Fruit fly (Drosophila melanogaster) whole organism, embryonic: Measurements from ENCODE around the gene Syp.

Experiments used
- Blimp-1 ChIP-seq: fragments of 200-800 bp; sonication (Bioruptor generic); optimal IDR thresholded peaks from 3 replicates; lab custom pipeline; 2018; ENCODE audit warnings: missing biosample characterization, missing genetic modification characterization, mild to moderate bottlenecking, moderate library complexity, missing genetic modification reagents
- Bteb2 ChIP-seq: fragments of 200-800 bp; sonication (Bioruptor generic); optimal IDR thresholded peaks from 2 replicates; lab custom pipeline; 2016; ENCODE audit warnings: missing biosample characterization, missing genetic modification characterization
- CG10321 ChIP-seq: fragments of 200-800 bp; sonication (Bioruptor generic); IDR thresholded peaks from 2 replicates; pipeline ENCODE4 v1.3.6; 2022; ENCODE audit warnings: missing biosample characterization, missing genetic modification characterization
- CG11085 ChIP-seq: fragments of 200-800 bp; sonication (Bioruptor generic); IDR thresholded peaks from 2 replicates; pipeline ENCODE4 v1.3.6; 2022; ENCODE audit warnings: missing biosample characterization, missing genetic modification characterization
- CG12299 ChIP-seq: fragments of 200-800 bp; sonication (Bioruptor generic); optimal IDR thresholded peaks from 2 replicates; lab custom pipeline; 2018; ENCODE audit warnings: missing biosample characterization, mild to moderate bottlenecking, missing genetic modification characterization
- CG13287 ChIP-seq: fragments of 200-800 bp; sonication (Bioruptor generic); IDR thresholded peaks from 2 replicates; pipeline ENCODE4 v1.3.6; 2022; ENCODE audit warnings: missing biosample characterization, missing genetic modification characterization; ENCODE audit not compliant: partially characterized antibody
- CG18619 ChIP-seq: fragments of 200-800 bp; sonication (Bioruptor generic); optimal IDR thresholded peaks from 3 replicates; lab custom pipeline; 2017; ENCODE audit warnings: missing biosample characterization, mild to moderate bottlenecking, missing genetic modification characterization
- CG31224 ChIP-seq: fragments of 200-800 bp; sonication (Bioruptor generic); IDR thresholded peaks from 2 replicates; pipeline ENCODE4 v1.3.6; 2022; ENCODE audit warnings: missing biosample characterization, missing genetic modification characterization
- CG32532 ChIP-seq: fragments of 200-800 bp; sonication (Bioruptor generic); IDR thresholded peaks from 2 replicates; pipeline ENCODE4 v1.3.6; 2022; ENCODE audit warnings: missing biosample characterization, missing genetic modification characterization
- CG34224 ChIP-seq: fragments of 200-800 bp; sonication (Bioruptor generic); IDR thresholded peaks from 3 replicates; pipeline ENCODE4 v1.3.6; 2022; ENCODE audit warnings: missing biosample characterization, missing genetic modification characterization; ENCODE audit not compliant: partially characterized antibody
- CG4360 ChIP-seq: fragments of 200-800 bp; sonication (Bioruptor generic); IDR thresholded peaks from 2 replicates; pipeline ENCODE4 v1.3.6; 2022; ENCODE audit warnings: missing biosample characterization, missing genetic modification characterization
- CG43689 ChIP-seq: fragments of 200-800 bp; sonication (Bioruptor generic); IDR thresholded peaks from 2 replicates; pipeline ENCODE4 v1.3.6; 2022; ENCODE audit warnings: missing biosample characterization, missing genetic modification characterization
- CG4854 ChIP-seq: fragments of 200-800 bp; sonication (Bioruptor generic); optimal IDR thresholded peaks from 2 replicates; lab custom pipeline; 2016; ENCODE audit warnings: missing biosample characterization, missing genetic modification characterization, inconsistent platforms
- CG6272 ChIP-seq: fragments of 200-800 bp; sonication (Bioruptor generic); IDR thresholded peaks from 2 replicates; pipeline ENCODE4 v1.3.6; 2022; ENCODE audit warnings: missing biosample characterization, missing genetic modification characterization
- CG6654 ChIP-seq: fragments of 200-800 bp; sonication (Bioruptor generic); optimal IDR thresholded peaks from 2 replicates; lab custom pipeline; 2017; ENCODE audit warnings: missing biosample characterization, mild to moderate bottlenecking, missing genetic modification characterization
- CG6854 ChIP-seq: fragments of 200-800 bp; sonication (Bioruptor generic); optimal IDR thresholded peaks from 3 replicates; lab custom pipeline; 2017; ENCODE audit warnings: missing biosample characterization, mild to moderate bottlenecking, missing genetic modification characterization
- CG7928 ChIP-seq: fragments of 200-800 bp; sonication (Bioruptor generic); optimal IDR thresholded peaks from 2 replicates; lab custom pipeline; 2017; ENCODE audit warnings: missing biosample characterization, mild to moderate bottlenecking, missing genetic modification characterization
- CG8359 ChIP-seq: fragments of 200-800 bp; sonication (Bioruptor generic); optimal IDR thresholded peaks from 2 replicates; lab custom pipeline; 2017; ENCODE audit warnings: missing biosample characterization, mild to moderate bottlenecking, missing genetic modification characterization, borderline replicate concordance
- CG9797 ChIP-seq: fragments of 200-800 bp; sonication (Bioruptor generic); optimal IDR thresholded peaks from 3 replicates; lab custom pipeline; 2018; ENCODE audit warnings: missing biosample characterization, mild to moderate bottlenecking, missing genetic modification characterization
- D19B ChIP-seq: fragments of 200-800 bp; sonication (Bioruptor generic); optimal IDR thresholded peaks from 2 replicates; lab custom pipeline; 2017; ENCODE audit warnings: missing biosample characterization, mild to moderate bottlenecking, missing genetic modification characterization
- Doc3 ChIP-seq: fragments of 200-800 bp; sonication (Bioruptor generic); IDR thresholded peaks from 3 replicates; pipeline ENCODE4 v1.3.6; 2022; ENCODE audit warnings: missing biosample characterization, missing genetic modification characterization; ENCODE audit not compliant: partially characterized antibody
- E2f1 ChIP-seq: fragments of 200-800 bp; sonication (Bioruptor generic); IDR thresholded peaks from 2 replicates; pipeline ENCODE4 v1.3.6; 2022; ENCODE audit warnings: missing biosample characterization, missing genetic modification characterization
- Hsf ChIP-seq: fragments of 200-800 bp; sonication (Bioruptor generic); optimal IDR thresholded peaks from 3 replicates; lab custom pipeline; 2016; ENCODE audit warnings: missing biosample characterization, missing genetic modification characterization
- Mes4 ChIP-seq: fragments of 200-800 bp; sonication (Bioruptor generic); optimal IDR thresholded peaks from 2 replicates; lab custom pipeline; 2016; ENCODE audit warnings: missing biosample characterization, missing genetic modification characterization
- Mrtf ChIP-seq: fragments of 200-800 bp; sonication (Bioruptor generic); IDR thresholded peaks from 3 replicates; pipeline ENCODE4 v1.3.6; 2022; ENCODE audit warnings: missing biosample characterization, missing genetic modification characterization
- Pdp1 ChIP-seq, 2 experiments: fragments of 200-800 bp; sonication (Bioruptor generic); optimal IDR thresholded peaks; 3 replicates each; lab custom pipeline; 2016; ENCODE audit warnings: missing biosample characterization in 2 of 2, missing genetic modification characterization in 2 of 2, mild to moderate bottlenecking in 1 of 2, moderate library complexity in 1 of 2
- Rx ChIP-seq: fragments of 200-800 bp; sonication (Bioruptor generic); IDR thresholded peaks from 2 replicates; pipeline ENCODE4 v1.3.6; 2022; ENCODE audit warnings: missing biosample characterization, missing genetic modification characterization
- Sin3A ChIP-seq: fragments of >200 bp; optimal IDR thresholded peaks from 2 replicates; lab custom pipeline; 2018
- Sry-β ChIP-seq: fragments of 200-800 bp; sonication (Bioruptor generic); optimal IDR thresholded peaks from 2 replicates; lab custom pipeline; 2018; ENCODE audit warnings: missing biosample characterization, mild to moderate bottlenecking, missing genetic modification characterization, moderate library complexity
- Tbp ChIP-seq: fragments of >200 bp; optimal IDR thresholded peaks from 2 replicates; lab custom pipeline; 2018; ENCODE audit warnings: missing biosample characterization, missing genetic modification characterization
- ara ChIP-seq: fragments of 200-800 bp; sonication (Bioruptor generic); IDR thresholded peaks from 2 replicates; pipeline ENCODE4 v1.3.6; 2022; ENCODE audit warnings: missing biosample characterization, missing genetic modification characterization
- ase ChIP-seq: fragments of 200-800 bp; sonication (Bioruptor generic); IDR thresholded peaks from 3 replicates; pipeline ENCODE4 v1.3.6; 2022; ENCODE audit warnings: missing biosample characterization, missing genetic modification characterization
- ash1 ChIP-seq: fragments of 200-800 bp; sonication (Bioruptor generic); optimal IDR thresholded peaks from 2 replicates; lab custom pipeline; 2018; ENCODE audit warnings: missing biosample characterization, mild to moderate bottlenecking, missing genetic modification characterization
- bsh ChIP-seq, 2 experiments: fragments of 200-800 bp; sonication (Bioruptor generic); optimal IDR thresholded peaks; 2 replicates each; lab custom pipeline; 2017 to 2018; ENCODE audit warnings: mild to moderate bottlenecking in 2 of 2, missing biosample characterization in 2 of 2, missing genetic modification characterization in 2 of 2, moderate library complexity in 1 of 2
- da ChIP-seq: fragments of 200-800 bp; sonication (Bioruptor generic); optimal IDR thresholded peaks from 2 replicates; lab custom pipeline; 2016; ENCODE audit warnings: missing biosample characterization, missing genetic modification characterization
- dpn ChIP-seq, 2 experiments: fragments of 200-800 bp; sonication (Bioruptor generic); optimal IDR thresholded peaks; 3 replicates each; lab custom pipeline; 2016; ENCODE audit warnings: missing biosample characterization in 2 of 2, missing genetic modification characterization in 2 of 2
- en ChIP-seq: fragments of 200-800 bp; sonication (Bioruptor generic); optimal IDR thresholded peaks from 2 replicates; lab custom pipeline; 2016; ENCODE audit warnings: missing biosample characterization, missing genetic modification characterization
- fd102C ChIP-seq: fragments of 200-800 bp; sonication (Bioruptor generic); optimal IDR thresholded peaks from 2 replicates; lab custom pipeline; 2018; ENCODE audit warnings: missing biosample characterization, mild to moderate bottlenecking, missing genetic modification characterization, moderate library complexity
- gcm2 ChIP-seq: fragments of 200-800 bp; sonication (Bioruptor generic); optimal IDR thresholded peaks from 2 replicates; lab custom pipeline; 2016; ENCODE audit warnings: missing biosample characterization, missing genetic modification characterization
- hb ChIP-seq: fragments of 200-800 bp; sonication (Bioruptor generic); IDR thresholded peaks from 3 replicates; pipeline ENCODE4 v1.3.6; 2022; ENCODE audit warnings: missing biosample characterization, missing genetic modification characterization; ENCODE audit not compliant: partially characterized antibody
- knrl ChIP-seq: fragments of 200-800 bp; sonication (Bioruptor generic); IDR thresholded peaks from 3 replicates; pipeline ENCODE4 v1.3.6; 2022; ENCODE audit warnings: missing biosample characterization, missing genetic modification characterization; ENCODE audit not compliant: partially characterized antibody
- lab ChIP-seq: fragments of 200-800 bp; sonication (Bioruptor generic); optimal IDR thresholded peaks from 3 replicates; lab custom pipeline; 2017; ENCODE audit warnings: missing biosample characterization, missing genetic modification characterization, mild to moderate bottlenecking, moderate library complexity, missing genetic modification reagents
- lmd ChIP-seq: fragments of 200-800 bp; sonication (Bioruptor generic); IDR thresholded peaks from 2 replicates; pipeline ENCODE4 v1.3.6; 2022; ENCODE audit warnings: missing biosample characterization, missing genetic modification characterization
- pb ChIP-seq: fragments of 200-800 bp; sonication (Bioruptor generic); optimal IDR thresholded peaks from 3 replicates; lab custom pipeline; 2016; ENCODE audit warnings: missing biosample characterization, missing genetic modification characterization
- pita ChIP-seq: fragments of 200-800 bp; sonication (Bioruptor generic); optimal IDR thresholded peaks from 2 replicates; lab custom pipeline; 2017; ENCODE audit warnings: missing biosample characterization, mild to moderate bottlenecking, missing genetic modification characterization
- sens ChIP-seq: fragments of 200-800 bp; sonication (Bioruptor generic); peaks from one replicate; lab custom pipeline; 2016; ENCODE audit warnings: missing biosample characterization, missing genetic modification characterization
- sim ChIP-seq: fragments of 200-800 bp; sonication (Bioruptor generic); IDR thresholded peaks from 2 replicates; pipeline ENCODE4 v1.3.6; 2022; ENCODE audit warnings: missing biosample characterization, missing genetic modification characterization
- so ChIP-seq: fragments of 200-800 bp; sonication (Bioruptor generic); IDR thresholded peaks from 3 replicates; pipeline ENCODE4 v1.3.6; 2022; ENCODE audit warnings: missing biosample characterization, missing genetic modification characterization
- vnd ChIP-seq: fragments of 200-800 bp; sonication (Bioruptor generic); IDR thresholded peaks from 3 replicates; pipeline ENCODE4 v1.3.6; 2022; ENCODE audit warnings: missing biosample characterization, missing genetic modification characterization; ENCODE audit not compliant: partially characterized antibody
- zen ChIP-seq: fragments of 200-800 bp; sonication (Bioruptor generic); optimal IDR thresholded peaks from 3 replicates; lab custom pipeline; 2018; ENCODE audit warnings: missing biosample characterization, mild to moderate bottlenecking, missing genetic modification characterization, moderate library complexity

The Syp gene

dm6 chr3R:20821815-20822375 lies 65.4 kb downstream of the Syp start, which contains the start of the genes CG17271 and RpS20 (continued):
- peak; percentile 95 to 97 for TF ChIP-seq dpn (GFP tag; optimal IDR thresholded peaks at IDR 0.05; lab: Kevin White, UChicago)
- TF ChIP-seq CG6272 (GFP tag; lab: Robert Waterston, UW): peak; percentile 90
- peak; percentile 88 for TF ChIP-seq gcm2 (GFP tag; lab: Kevin White, UChicago)
- peak; percentile 66 for TF ChIP-seq CG6854 (GFP tag; lab: Kevin White, UChicago)
- peak; percentile 71 for TF ChIP-seq CG7928 (GFP tag; lab: Kevin White, UChicago)
- TF ChIP-seq pita (GFP tag; lab: Kevin White, UChicago): no peak
- TF ChIP-seq pb: peak; percentile 91
- peak; percentile 83 for TF ChIP-seq Blimp-1
- peak; percentile 75 for TF ChIP-seq D19B
- peak; percentile 84 for TF ChIP-seq CG12299 (tag; lab: Kevin White, UChicago)
- peak; percentile 89 for TF ChIP-seq CG4854 (GFP tag; lab: Kevin White, UChicago)
- peak; percentile 43 for TF ChIP-seq CG8359
- TF ChIP-seq Hsf (GFP tag; lab: Kevin White, UChicago): peak; percentile 95
- peak; percentile 91 to 95 for TF ChIP-seq Pdp1 (GFP tag; optimal IDR thresholded peaks at IDR 0.05; lab: Kevin White, UChicago)
- TF ChIP-seq en (GFP tag; lab: Kevin White, UChicago): peak; percentile 90
- TF ChIP-seq CG4360: peak; percentile 49
- TF ChIP-seq CG6654 (GFP tag; lab: Kevin White, UChicago): peak; percentile 46
- peak; percentile 89 for TF ChIP-seq lmd
- TF ChIP-seq CG9797 (GFP tag; lab: Kevin White, UChicago): peak; percentile 88
- TF ChIP-seq CG34224: no peak
- TF ChIP-seq Bteb2 (GFP tag; lab: Kevin White, UChicago): peak; percentile 92
- TF ChIP-seq zen: peak; percentile 88
- TF ChIP-seq ara (GFP tag; lab: Robert Waterston, UW): peak; percentile 84
- TF ChIP-seq CG32532: peak; percentile 94
- TF ChIP-seq CG10321: peak; percentile 42; the same call in 1 of the 2 replicates
- TF ChIP-seq fd102C: peak; percentile 73
- peak; percentile 89 for TF ChIP-seq E2f1
- TF ChIP-seq CG18619 (GFP tag; lab: Kevin White, UChicago): peak; percentile 87
- TF ChIP-seq vnd: no peak
- TF ChIP-seq Mes4 (GFP tag; lab: Kevin White, UChicago): peak; percentile 94
- peak; percentile 87 for TF ChIP-seq Rx (GFP tag; lab: Robert Waterston, UW)
- TF ChIP-seq Tbp (GFP tag; lab: Kevin White, UChicago): peak; percentile 22
- peak; percentile 88 for TF ChIP-seq CG11085 (GFP tag; lab: Robert Waterston, UW)
- TF ChIP-seq Sry-β (GFP tag; lab: Kevin White, UChicago): peak; percentile 77
- TF ChIP-seq ase (GFP tag; lab: Robert Waterston, UW): peak; percentile 90
- TF ChIP-seq Doc3 (GFP tag; lab: Robert Waterston, UW): no peak
- peak; percentile 58; the same call in 1 of the 3 replicates for TF ChIP-seq knrl (GFP tag; lab: Robert Waterston, UW)
- TF ChIP-seq CG13287 (GFP tag; lab: Robert Waterston, UW): peak; percentile 36
- peak; percentile 63 for TF ChIP-seq sim
- peak; percentile 91 for TF ChIP-seq so (GFP tag; lab: Robert Waterston, UW)
- TF ChIP-seq bsh (GFP tag; optimal IDR thresholded peaks at IDR 0.05; lab: Kevin White, UChicago): peak in 1 of 2 experiments; percentile 86
- peak; percentile 75 for TF ChIP-seq CG43689 (GFP tag; lab: Robert Waterston, UW)
- peak; percentile 85 for TF ChIP-seq CG31224 (GFP tag; lab: Robert Waterston, UW)
- peak; percentile 94 for TF ChIP-seq lab
- TF ChIP-seq ash1: peak; percentile 39
- TF ChIP-seq Sin3A (lab: Kevin White, UChicago): peak; percentile 99
- peak; percentile 92 for TF ChIP-seq da (GFP tag; lab: Kevin White, UChicago)
- TF ChIP-seq sens: peak; percentile 99
- peak; percentile 78 for TF ChIP-seq Mrtf (GFP tag; lab: Robert Waterston, UW)
- TF ChIP-seq hb: no peak
